Worm (Caenorhabditis elegans) whole organism, L1 larva: ENCODE measurements around the gene dagl-2.

Experiments
- C04F5.9 ChIP-seq: sonication (generic microtip); optimal IDR thresholded peaks from 2 replicates; lab custom pipeline; 2016; ENCODE audit warnings: missing genetic modification characterization, missing compliant biosample characterization
- C34B4.2 ChIP-seq: sonication (generic microtip); optimal IDR thresholded peaks from 2 replicates; lab custom pipeline; 2017; ENCODE audit warnings: mild to moderate bottlenecking, missing genetic modification characterization, missing compliant biosample characterization
- F16B12.6 ChIP-seq: fragments of 150-350 bp; optimal IDR thresholded peaks from 2 replicates; lab custom pipeline; 2014; ENCODE audit warnings: missing biosample characterization, missing genetic modification characterization
- alr-1 ChIP-seq: fragments of 200-800 bp; sonication (Bioruptor generic); optimal IDR thresholded peaks from 2 replicates; lab custom pipeline; 2018; ENCODE audit warnings: borderline replicate concordance, mild to moderate bottlenecking, missing genetic modification characterization, missing compliant biosample characterization
- aly-2 ChIP-seq: fragments of 150-350 bp; optimal IDR thresholded peaks from 2 replicates; lab custom pipeline; 2014; ENCODE audit warnings: missing biosample characterization, missing genetic modification characterization
- ama-1 ChIP-seq: fragments of 150-350 bp; optimal IDR thresholded peaks from 2 replicates; lab custom pipeline; 2014
- blmp-1 ChIP-seq: fragments of 150-350 bp; optimal IDR thresholded peaks from 2 replicates; lab custom pipeline; 2014; ENCODE audit warnings: missing biosample characterization, missing genetic modification characterization
- ceh-90 ChIP-seq: sonication (generic microtip); optimal IDR thresholded peaks from 2 replicates; lab custom pipeline; 2016; ENCODE audit warnings: missing genetic modification characterization, missing compliant biosample characterization
- dpl-1 ChIP-seq, 3 experiments: fragments of 150-350 bp in 2 of 3; sonication (generic microtip) in 1 of 3; optimal IDR thresholded peaks; 2 replicates each; lab custom pipeline; 2014 to 2017; ENCODE audit warnings: missing biosample characterization in 3 of 3, missing genetic modification characterization in 3 of 3, missing genetic modification reagents in 3 of 3
- dsc-1 ChIP-seq: sonication (generic microtip); optimal IDR thresholded peaks from 2 replicates; lab custom pipeline; 2016; ENCODE audit warnings: mild to moderate bottlenecking, missing genetic modification characterization, missing compliant biosample characterization
- efl-1 ChIP-seq, 4 experiments: fragments of 150-350 bp; optimal IDR thresholded peaks in 3 of 4; peaks in 1 of 4; 1 replicate in 1 of 4; 2 replicates in 3 of 4; lab custom pipeline; 2014; ENCODE audit warnings: missing biosample characterization in 2 of 4, missing genetic modification characterization in 2 of 4, missing genetic modification reagents in 2 of 4
- efl-3 ChIP-seq: fragments of 200-800 bp; sonication (Bioruptor generic); optimal IDR thresholded peaks from 2 replicates; lab custom pipeline; 2018; ENCODE audit warnings: mild to moderate bottlenecking, missing genetic modification characterization, missing compliant biosample characterization
- egl-13 ChIP-seq: sonication (generic microtip); optimal IDR thresholded peaks from 2 replicates; lab custom pipeline; 2016; ENCODE audit warnings: missing genotype, missing genetic modification reagents, missing genetic modification characterization, missing compliant biosample characterization
- elt-3 ChIP-seq, 6 experiments: fragments of 150-350 bp in 1 of 6; sonication (generic microtip); optimal IDR thresholded peaks; 2 replicates each; lab custom pipeline; 2017 to 2018; ENCODE audit warnings: missing biosample characterization in 6 of 6, missing genetic modification characterization in 6 of 6, inconsistent platforms in 1 of 6
- fkh-10 ChIP-seq: sonication (generic microtip); optimal IDR thresholded peaks from 2 replicates; lab custom pipeline; 2017; ENCODE audit warnings: missing biosample characterization, missing genetic modification reagents, missing genetic modification characterization
- fkh-4 ChIP-seq: sonication (generic microtip); optimal IDR thresholded peaks from 2 replicates; lab custom pipeline; 2016; ENCODE audit warnings: missing compliant biosample characterization, missing genetic modification characterization, borderline replicate concordance
- fkh-8 ChIP-seq: sonication (generic microtip); optimal IDR thresholded peaks from 2 replicates; lab custom pipeline; 2016; ENCODE audit warnings: mild to moderate bottlenecking, missing genetic modification characterization, missing compliant biosample characterization
- grh-1 ChIP-seq: fragments of 200-800 bp; sonication (Bioruptor generic); IDR thresholded peaks from 2 replicates; pipeline ENCODE4 v1.3.6; 2022; ENCODE audit warnings: missing genetic modification reagents, missing genetic modification characterization, missing compliant biosample characterization
- lin-13 ChIP-seq: fragments of 150-350 bp; optimal IDR thresholded peaks from 2 replicates; lab custom pipeline; 2014; ENCODE audit warnings: missing biosample characterization, missing genetic modification reagents, missing genetic modification characterization
- lin-14 ChIP-seq: fragments of 200-800 bp; sonication (Bioruptor generic); optimal IDR thresholded peaks from 2 replicates; lab custom pipeline; 2018; ENCODE audit warnings: mild to moderate bottlenecking, missing genetic modification characterization, moderate library complexity, missing compliant biosample characterization
- lin-39 ChIP-seq: fragments of 150-350 bp; optimal IDR thresholded peaks from 2 replicates; lab custom pipeline; 2014; ENCODE audit warnings: missing biosample characterization, missing genetic modification reagents, missing genetic modification characterization
- lsy-2 ChIP-seq, 2 experiments: fragments of 150-350 bp; optimal IDR thresholded peaks; 2 replicates each; lab custom pipeline; 2014; ENCODE audit warnings: missing biosample characterization in 2 of 2, missing genetic modification characterization in 2 of 2
- mab-9 ChIP-seq: fragments of 200-800 bp; sonication (Bioruptor generic); IDR thresholded peaks from 2 replicates; pipeline ENCODE4 v1.3.6; 2022; ENCODE audit warnings: missing genetic modification reagents, missing genetic modification characterization, missing compliant biosample characterization
- nhr-19 ChIP-seq: fragments of 200-800 bp; sonication (Bioruptor generic); conservative IDR thresholded peaks from 2 replicates; pipeline ENCODE4 v1.3.6; 2022; ENCODE audit warnings: missing genetic modification characterization, missing compliant biosample characterization
- nhr-237 ChIP-seq: fragments of 150-350 bp; optimal IDR thresholded peaks from 2 replicates; lab custom pipeline; 2014; ENCODE audit warnings: missing biosample characterization, missing genetic modification characterization
- nhr-77 ChIP-seq: fragments of 150-350 bp; optimal IDR thresholded peaks from 2 replicates; lab custom pipeline; 2014; ENCODE audit warnings: missing biosample characterization, missing genetic modification characterization
- rnt-1 ChIP-seq: sonication (generic microtip); optimal IDR thresholded peaks from 2 replicates; lab custom pipeline; 2016; ENCODE audit warnings: mild to moderate bottlenecking, missing genetic modification characterization, moderate library complexity, missing compliant biosample characterization
- skn-1 ChIP-seq: fragments of 150-350 bp; optimal IDR thresholded peaks from 2 replicates; lab custom pipeline; 2014; ENCODE audit warnings: missing biosample characterization, missing genetic modification characterization
- snu-23 ChIP-seq: sonication (generic microtip); optimal IDR thresholded peaks from 2 replicates; lab custom pipeline; 2016; ENCODE audit warnings: missing genetic modification characterization, missing compliant biosample characterization
- sox-4 ChIP-seq: sonication (generic microtip); optimal IDR thresholded peaks from 2 replicates; lab custom pipeline; 2016; ENCODE audit warnings: missing genetic modification characterization, missing compliant biosample characterization
- sptf-1 ChIP-seq: fragments of 150-350 bp; optimal IDR thresholded peaks from 2 replicates; lab custom pipeline; 2014; ENCODE audit warnings: missing biosample characterization, missing genetic modification characterization
- tbx-2 ChIP-seq: sonication (generic microtip); optimal IDR thresholded peaks from 2 replicates; lab custom pipeline; 2016; ENCODE audit warnings: missing genetic modification characterization, missing compliant biosample characterization
- unc-62 ChIP-seq: fragments of 150-350 bp; optimal IDR thresholded peaks from 2 replicates; lab custom pipeline; 2014; ENCODE audit warnings: missing biosample characterization, missing genetic modification reagents, missing genetic modification characterization
- ztf-11 ChIP-seq, 2 experiments: sonication (generic microtip); optimal IDR thresholded peaks; 2 replicates each; lab custom pipeline; 2016 to 2017; ENCODE audit warnings: missing genetic modification characterization in 2 of 2, missing biosample characterization in 1 of 2, missing compliant biosample characterization in 1 of 2

The dagl-2 gene

ce11 chrIII:789604-790003, 6.5 kb upstream of the dagl-2 start (continued):
- peak; percentile 30 for TF ChIP-seq egl-13 (tag; lab: Kevin White, UChicago)
- no peak for TF ChIP-seq C04F5.9
- TF ChIP-seq efl-3 (GFP tag; lab: Kevin White, UChicago): no peak
- peak; percentile 18 for TF ChIP-seq fkh-10 (GFP tag; lab: Kevin White, UChicago)
- TF ChIP-seq nhr-77 (tag; lab: Kevin White, UChicago): no peak
- no peak for TF ChIP-seq unc-62
- TF ChIP-seq alr-1 (tag; lab: Kevin White, UChicago): no peak
- no peak for TF ChIP-seq aly-2 (tag; lab: Kevin White, UChicago)
- peak; percentile 20 for TF ChIP-seq lin-14 (GFP tag; lab: Kevin White, UChicago)
- no peak for TF ChIP-seq mab-9
- peak in 1 of 2 experiments; percentile 24 for TF ChIP-seq lsy-2 (tag; optimal IDR thresholded peaks at IDR 0.05; lab: Kevin White, UChicago)
- no peak for TF ChIP-seq C34B4.2 (tag; lab: Kevin White, UChicago)
- no peak for TF ChIP-seq ama-1 (lab: Kevin White, UChicago)
- TF ChIP-seq sptf-1 (tag; lab: Kevin White, UChicago): no peak
- TF ChIP-seq sox-4: peak; percentile 85
- no peak for TF ChIP-seq ztf-11 (tag; optimal IDR thresholded peaks at IDR 0.05; lab: Kevin White, UChicago)
- no peak for TF ChIP-seq nhr-237 (tag; lab: Kevin White, UChicago)
- no peak for TF ChIP-seq rnt-1 (tag; lab: Kevin White, UChicago)
- no peak for TF ChIP-seq F16B12.6 (tag; lab: Kevin White, UChicago)

- no peak for TF ChIP-seq dpl-1 (GFP tag; optimal IDR thresholded peaks at IDR 0.05; lab: Kevin White, UChicago)
- TF ChIP-seq efl-1 (optimal IDR thresholded peaks at IDR 0.05; lab: Kevin White, UChicago): no peak
- peak in 1 of 2 experiments; percentile 78 for TF ChIP-seq efl-1 (GFP tag; optimal IDR thresholded peaks at IDR 0.05 in 1 of 2; lab: Kevin White, UChicago)
These were observed 602 bp downstream of the dagl-2 start for ce11 chrIII:782503-782902.

ce11 chrIII:778771-779170, 4.3 kb downstream of the dagl-2 start, which contains the start of gene alh-11:
alh-11 (minus strand) TSS chrIII:778871.
- no peak for TF ChIP-seq nhr-237 (tag; lab: Kevin White, UChicago)
- no peak for TF ChIP-seq tbx-2 (tag; lab: Kevin White, UChicago)
- TF ChIP-seq ceh-90: no peak
- no peak for TF ChIP-seq skn-1 (tag; lab: Kevin White, UChicago)
- TF ChIP-seq grh-1 (GFP tag; lab: Robert Waterston, UW): no peak
- no peak for TF ChIP-seq fkh-4 (tag; lab: Kevin White, UChicago)
- no peak for TF ChIP-seq fkh-8
- no peak for TF ChIP-seq efl-3 (GFP tag; lab: Kevin White, UChicago)
- TF ChIP-seq lin-39 (tag; lab: Kevin White, UChicago): no peak
- TF ChIP-seq, all 84 proteins: peak for 0

- TF ChIP-seq lsy-2 (tag; optimal IDR thresholded peaks at IDR 0.05; lab: Kevin White, UChicago): no peak
- no peak for TF ChIP-seq nhr-19 (GFP tag; lab: Robert Waterston, UW)
- no peak for TF ChIP-seq dsc-1 (tag; lab: Kevin White, UChicago)
- TF ChIP-seq efl-1 (optimal IDR thresholded peaks at IDR 0.05; lab: Kevin White, UChicago): no peak
- TF ChIP-seq efl-1 (GFP tag; optimal IDR thresholded peaks at IDR 0.05 in 1 of 2; lab: Kevin White, UChicago): peak in 1 of 2 experiments; percentile 82
- TF ChIP-seq, all 84 proteins: peak for 1
These were observed 7.7 kb downstream of the dagl-2 start for ce11 chrIII:775443-775842.

- TF ChIP-seq snu-23 (GFP tag; lab: Kevin White, UChicago) (no peak), ceh-90 (no peak), dsc-1 (tag; lab: Kevin White, UChicago) (no peak)
These were observed 10.0 kb downstream of the dagl-2 start, which contains the start of gene cyn-6 for ce11 chrIII:773114-773513. cyn-6 (plus strand) TSS chrIII:773414.

- TF ChIP-seq aly-2 (tag; lab: Kevin White, UChicago) (no peak), elt-3 (tag; optimal IDR thresholded peaks at IDR 0.05; lab: Kevin White, UChicago) (peak in 2 of 6 experiments; percentile 2 to 15), blmp-1 (tag; lab: Kevin White, UChicago) (peak; percentile 88), lin-13 (GFP tag; lab: Kevin White, UChicago) (no peak), fkh-4 (tag; lab: Kevin White, UChicago) (no peak)
These were observed 10.4 kb downstream of the dagl-2 start for ce11 chrIII:772675-773074.
